Fruit fly (Drosophila melanogaster) whole organism, embryonic: ENCODE measurements around the gene Cln7.

Experiments
- B-H2 ChIP-seq: fragments of 200-800 bp; sonication (Bioruptor generic); optimal IDR thresholded peaks from 2 replicates; lab custom pipeline; 2018; ENCODE audit warnings: missing biosample characterization, mild to moderate bottlenecking, missing genetic modification characterization
- Blimp-1 ChIP-seq: fragments of 200-800 bp; sonication (Bioruptor generic); optimal IDR thresholded peaks from 3 replicates; lab custom pipeline; 2018; ENCODE audit warnings: missing biosample characterization, missing genetic modification characterization, mild to moderate bottlenecking, moderate library complexity, missing genetic modification reagents
- CG11085 ChIP-seq: fragments of 200-800 bp; sonication (Bioruptor generic); IDR thresholded peaks from 2 replicates; pipeline ENCODE4 v1.3.6; 2022; ENCODE audit warnings: missing biosample characterization, missing genetic modification characterization
- CG1233 ChIP-seq: fragments of 200-800 bp; sonication (Bioruptor generic); optimal IDR thresholded peaks from 4 replicates; lab custom pipeline; 2018; ENCODE audit warnings: missing biosample characterization, mild to moderate bottlenecking, missing genetic modification characterization
- CG15011 ChIP-seq: fragments of 200-800 bp; sonication (Bioruptor generic); optimal IDR thresholded peaks from 3 replicates; lab custom pipeline; 2018; ENCODE audit warnings: missing biosample characterization, mild to moderate bottlenecking, missing genetic modification characterization
- CG15073 ChIP-seq: fragments of 200-800 bp; sonication (Bioruptor generic); optimal IDR thresholded peaks from 2 replicates; lab custom pipeline; 2016; ENCODE audit warnings: missing biosample characterization, missing genetic modification characterization
- CG15601 ChIP-seq: fragments of 200-800 bp; sonication (Bioruptor generic); optimal IDR thresholded peaks from 3 replicates; lab custom pipeline; 2019; ENCODE audit warnings: missing biosample characterization, mild to moderate bottlenecking, missing genetic modification characterization, moderate library complexity
- CG17829 ChIP-seq: fragments of 200-800 bp; optimal IDR thresholded peaks from 2 replicates; lab custom pipeline; 2019; ENCODE audit warnings: missing biosample characterization, mild to moderate bottlenecking, missing genetic modification characterization, moderate library complexity
- CG18599 ChIP-seq: fragments of 200-800 bp; sonication (Bioruptor generic); optimal IDR thresholded peaks from 3 replicates; lab custom pipeline; 2017; ENCODE audit warnings: missing biosample characterization, missing genetic modification characterization, mild to moderate bottlenecking, moderate library complexity, missing genetic modification reagents
- CG18764 ChIP-seq: fragments of 200-800 bp; sonication (Bioruptor generic); optimal IDR thresholded peaks from 3 replicates; lab custom pipeline; 2016; ENCODE audit warnings: missing biosample characterization, missing genetic modification characterization
- CG3407 ChIP-seq: fragments of 200-800 bp; sonication (Bioruptor generic); optimal IDR thresholded peaks from 2 replicates; lab custom pipeline; 2018; ENCODE audit warnings: missing biosample characterization, mild to moderate bottlenecking, missing genetic modification characterization
- CG34224 ChIP-seq: fragments of 200-800 bp; sonication (Bioruptor generic); IDR thresholded peaks from 3 replicates; pipeline ENCODE4 v1.3.6; 2022; ENCODE audit warnings: missing biosample characterization, missing genetic modification characterization; ENCODE audit not compliant: partially characterized antibody
- CG34376 ChIP-seq: fragments of 200-800 bp; sonication (Bioruptor generic); optimal IDR thresholded peaks from 2 replicates; lab custom pipeline; 2018; ENCODE audit warnings: missing biosample characterization, mild to moderate bottlenecking, missing genetic modification characterization
- CG4360 ChIP-seq: fragments of 200-800 bp; sonication (Bioruptor generic); IDR thresholded peaks from 2 replicates; pipeline ENCODE4 v1.3.6; 2022; ENCODE audit warnings: missing biosample characterization, missing genetic modification characterization
- CG8281 ChIP-seq: fragments of 200-800 bp; sonication (Bioruptor generic); optimal IDR thresholded peaks from 2 replicates; lab custom pipeline; 2018; ENCODE audit warnings: missing biosample characterization, mild to moderate bottlenecking, missing genetic modification characterization, moderate library complexity
- CG8478 ChIP-seq: fragments of >200 bp; optimal IDR thresholded peaks from 2 replicates; lab custom pipeline; 2018
- CG8944 ChIP-seq: fragments of 200-800 bp; sonication (Bioruptor generic); optimal IDR thresholded peaks from 3 replicates; lab custom pipeline; 2016; ENCODE audit warnings: missing biosample characterization, missing genetic modification characterization
- CG9817 ChIP-seq: fragments of 200-800 bp; sonication (Bioruptor generic); optimal IDR thresholded peaks from 2 replicates; lab custom pipeline; 2018; ENCODE audit warnings: missing biosample characterization, mild to moderate bottlenecking, missing genetic modification characterization, moderate library complexity
- Deaf1 ChIP-seq: fragments of 200-800 bp; optimal IDR thresholded peaks from 3 replicates; lab custom pipeline; 2019; ENCODE audit warnings: missing biosample characterization, mild to moderate bottlenecking, missing genetic modification characterization, moderate library complexity
- Elba2 ChIP-seq: fragments of 200-800 bp; sonication (Bioruptor generic); optimal IDR thresholded peaks from 3 replicates; lab custom pipeline; 2016; ENCODE audit warnings: missing biosample characterization, missing genetic modification characterization
- Hr3 ChIP-seq: fragments of 200-800 bp; sonication (Bioruptor generic); optimal IDR thresholded peaks from 3 replicates; lab custom pipeline; 2016; ENCODE audit warnings: missing biosample characterization, missing genetic modification characterization
- Lim3 ChIP-seq: fragments of 200-800 bp; sonication (Bioruptor generic); IDR thresholded peaks from 2 replicates; pipeline ENCODE4 v1.3.6; 2022; ENCODE audit warnings: missing biosample characterization, missing genetic modification characterization
- NC2β ChIP-seq: fragments of 200-800 bp; sonication (Bioruptor generic); optimal IDR thresholded peaks from 2 replicates; lab custom pipeline; 2016; ENCODE audit warnings: missing biosample characterization, missing genetic modification characterization
- Ptx1 ChIP-seq: fragments of 200-800 bp; sonication (Bioruptor generic); IDR thresholded peaks from 2 replicates; pipeline ENCODE4 v1.3.6; 2022; ENCODE audit warnings: missing biosample characterization, missing genetic modification characterization
- Sin3A ChIP-seq: fragments of >200 bp; optimal IDR thresholded peaks from 2 replicates; lab custom pipeline; 2018
- Sox102F ChIP-seq: fragments of 200-800 bp; sonication (Bioruptor generic); optimal IDR thresholded peaks from 2 replicates; lab custom pipeline; 2018; ENCODE audit warnings: missing biosample characterization, mild to moderate bottlenecking, missing genetic modification characterization, moderate library complexity
- Spps ChIP-seq: fragments of 200-800 bp; sonication (Bioruptor generic); optimal IDR thresholded peaks from 2 replicates; lab custom pipeline; 2018; ENCODE audit warnings: missing biosample characterization, mild to moderate bottlenecking, missing genetic modification characterization
- Tbp ChIP-seq: fragments of >200 bp; optimal IDR thresholded peaks from 2 replicates; lab custom pipeline; 2018; ENCODE audit warnings: missing biosample characterization, missing genetic modification characterization
- Usf ChIP-seq: fragments of 200-800 bp; sonication (Bioruptor generic); optimal IDR thresholded peaks from 2 replicates; lab custom pipeline; 2017; ENCODE audit warnings: missing genotype, missing biosample characterization, missing genetic modification characterization
- ap ChIP-seq: fragments of 200-800 bp; sonication (Bioruptor generic); IDR thresholded peaks from 2 replicates; pipeline ENCODE4 v1.3.6; 2022; ENCODE audit warnings: missing biosample characterization, missing genetic modification characterization
- ara ChIP-seq: fragments of 200-800 bp; sonication (Bioruptor generic); IDR thresholded peaks from 2 replicates; pipeline ENCODE4 v1.3.6; 2022; ENCODE audit warnings: missing biosample characterization, missing genetic modification characterization
- caup ChIP-seq: fragments of 200-800 bp; sonication (Bioruptor generic); optimal IDR thresholded peaks from 3 replicates; lab custom pipeline; 2017; ENCODE audit warnings: missing biosample characterization, mild to moderate bottlenecking, missing genetic modification characterization, moderate library complexity; ENCODE audit not compliant: severe bottlenecking
- fru ChIP-seq: fragments of >200 bp; optimal IDR thresholded peaks from 2 replicates; lab custom pipeline; 2017
- gsb-n ChIP-seq: fragments of 200-800 bp; sonication (Bioruptor generic); optimal IDR thresholded peaks from 3 replicates; lab custom pipeline; 2018; ENCODE audit warnings: missing biosample characterization, mild to moderate bottlenecking, missing genetic modification characterization
- ind ChIP-seq: fragments of 200-800 bp; sonication (Bioruptor generic); optimal IDR thresholded peaks from 3 replicates; lab custom pipeline; 2016; ENCODE audit warnings: missing biosample characterization, missing genetic modification characterization
- insv ChIP-seq, 2 experiments: fragments of 200-800 bp; sonication (Bioruptor generic); optimal IDR thresholded peaks; 3 replicates each; lab custom pipeline; 2016 to 2018; ENCODE audit warnings: missing biosample characterization in 2 of 2, missing genetic modification characterization in 2 of 2
- jigr1 ChIP-seq: fragments of 200-800 bp; sonication (Bioruptor generic); IDR thresholded peaks from 3 replicates; pipeline ENCODE4 v1.3.6; 2022; ENCODE audit warnings: missing biosample characterization, missing genetic modification characterization
- ken ChIP-seq: fragments of 200-800 bp; sonication (Bioruptor generic); IDR thresholded peaks from 3 replicates; pipeline ENCODE4 v1.3.6; 2022; ENCODE audit warnings: missing biosample characterization, missing genetic modification characterization
- kni ChIP-seq: fragments of 200-800 bp; sonication (Bioruptor generic); optimal IDR thresholded peaks from 3 replicates; lab custom pipeline; 2017; ENCODE audit warnings: mild to moderate bottlenecking, missing biosample characterization, missing genetic modification reagents, missing genetic modification characterization
- lola ChIP-seq, 3 experiments: fragments of >200 bp in 2 of 3; fragments of 200-800 bp in 1 of 3; sonication (Bioruptor generic) in 1 of 3; optimal IDR thresholded peaks; 2 replicates each; lab custom pipeline; 2017 to 2019; ENCODE audit warnings: missing biosample characterization in 3 of 3, missing genetic modification characterization in 3 of 3, mild to moderate bottlenecking in 1 of 3, moderate library complexity in 1 of 3
- maf-S ChIP-seq: fragments of 200-800 bp; sonication (Bioruptor generic); optimal IDR thresholded peaks from 2 replicates; lab custom pipeline; 2016; ENCODE audit warnings: missing biosample characterization, missing genetic modification characterization
- oc ChIP-seq: fragments of 200-800 bp; sonication (Bioruptor generic); optimal IDR thresholded peaks from 2 replicates; lab custom pipeline; 2018; ENCODE audit warnings: missing biosample characterization, mild to moderate bottlenecking, missing genetic modification characterization, moderate library complexity
- odd ChIP-seq: fragments of 200-800 bp; sonication (Bioruptor generic); optimal IDR thresholded peaks from 2 replicates; lab custom pipeline; 2017; ENCODE audit warnings: missing biosample characterization, mild to moderate bottlenecking, missing genetic modification characterization
- pum ChIP-seq: fragments of 200-800 bp; sonication (Bioruptor generic); optimal IDR thresholded peaks from 2 replicates; lab custom pipeline; 2016; ENCODE audit warnings: missing biosample characterization, missing genetic modification characterization
- rib ChIP-seq: fragments of 200-800 bp; sonication (Bioruptor generic); IDR thresholded peaks from 2 replicates; pipeline ENCODE4 v1.3.6; 2022; ENCODE audit warnings: missing biosample characterization, missing genetic modification characterization
- stc ChIP-seq: fragments of 200-800 bp; sonication (Bioruptor generic); IDR thresholded peaks from 2 replicates; pipeline ENCODE4 v1.3.6; 2022; ENCODE audit warnings: missing biosample characterization, missing genetic modification characterization
- ttk ChIP-seq: fragments of 200-800 bp; sonication (Bioruptor generic); IDR thresholded peaks from 2 replicates; pipeline ENCODE4 v2.1.2; 2022; ENCODE audit warnings: missing biosample characterization, missing genetic modification characterization
- twi ChIP-seq: fragments of 200-800 bp; optimal IDR thresholded peaks from 2 replicates; lab custom pipeline; 2019; ENCODE audit warnings: missing biosample characterization, mild to moderate bottlenecking, missing genetic modification characterization, moderate library complexity
- unc-4 ChIP-seq: fragments of 200-800 bp; sonication (Bioruptor generic); IDR thresholded peaks from 2 replicates; pipeline ENCODE4 v1.3.6; 2022; ENCODE audit warnings: missing biosample characterization, missing genetic modification characterization; ENCODE audit not compliant: partially characterized antibody
- wdn ChIP-seq: fragments of 200-800 bp; sonication (Bioruptor generic); IDR thresholded peaks from 2 replicates; pipeline ENCODE4 v1.3.6; 2022; ENCODE audit warnings: missing biosample characterization, missing genetic modification characterization
- wek ChIP-seq: fragments of 200-800 bp; sonication (Bioruptor generic); optimal IDR thresholded peaks from 3 replicates; lab custom pipeline; 2018; ENCODE audit warnings: missing biosample characterization, mild to moderate bottlenecking, missing genetic modification characterization, moderate library complexity

Cln7 gene

DNA sequence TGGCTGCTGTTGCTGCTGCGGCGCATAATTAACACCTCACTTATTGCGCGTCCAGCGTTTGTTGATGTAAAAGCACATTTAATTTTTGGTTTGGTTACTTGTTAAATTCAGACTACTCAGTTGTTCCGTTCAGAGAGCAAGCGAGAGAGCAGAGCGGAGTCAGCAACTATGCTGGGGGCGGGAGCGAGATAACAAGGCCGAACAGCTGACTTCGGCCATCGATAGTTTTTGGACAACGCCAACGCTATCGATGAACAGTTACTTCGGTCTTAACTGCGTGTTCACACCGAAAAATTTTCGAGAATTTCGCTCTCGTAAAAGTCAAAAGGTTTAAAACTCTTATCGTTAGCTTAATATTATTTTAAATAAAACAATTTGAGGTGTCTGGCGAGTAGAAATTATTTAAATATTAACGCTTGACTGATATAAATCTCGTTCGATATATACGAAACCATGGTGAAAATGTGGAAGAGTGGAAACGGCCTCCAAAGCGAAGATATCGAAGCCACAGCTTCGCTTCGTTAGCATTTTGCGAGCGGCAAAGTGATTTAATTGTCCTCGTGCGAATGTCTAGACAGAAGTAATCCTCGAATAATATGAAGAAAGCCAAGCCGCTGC is 36.5 kb upstream of the Cln7 start, which contains the start of the genes SMSr and smid (continued):
- TF ChIP-seq ap (GFP tag; lab: Robert Waterston, UW) = no peak
- TF ChIP-seq B-H2 = peak; percentile 23
- TF ChIP-seq Sin3A = peak; percentile 98
- peak; percentile 58 for TF ChIP-seq CG11085
- TF ChIP-seq Sox102F (GFP tag; lab: Kevin White, UChicago) = no peak
- TF ChIP-seq Tbp (GFP tag; lab: Kevin White, UChicago) = no peak
- 0 out of 2 replicates have a peak, but pooled peaks have one; percentile 44 for TF ChIP-seq ara (GFP tag; lab: Robert Waterston, UW)
- peak; percentile 40 for TF ChIP-seq CG18764
- no peak for TF ChIP-seq caup (GFP tag; lab: Kevin White, UChicago)
- TF ChIP-seq ind = peak; percentile 58
- peak; percentile 71 for TF ChIP-seq Ptx1 (GFP tag; lab: Robert Waterston, UW)
- TF ChIP-seq Elba2 (GFP tag; lab: Kevin White, UChicago) = no peak
- TF ChIP-seq Hr3 = peak; percentile 55
- TF ChIP-seq CG17829 = peak; percentile 77
- TF ChIP-seq insv (GFP tag; optimal IDR thresholded peaks at IDR 0.05; lab: Kevin White, UChicago) = peak in 1 of 2 experiments; percentile 44
- TF ChIP-seq CG34224 (GFP tag; lab: Robert Waterston, UW) = peak; percentile 71
- TF ChIP-seq ttk (GFP tag; lab: Robert Waterston, UW) = no peak
- no peak for TF ChIP-seq stc (GFP tag; lab: Robert Waterston, UW)
- TF ChIP-seq twi = peak; percentile 42
- no peak for TF ChIP-seq odd
- TF ChIP-seq CG18599 (GFP tag; lab: Kevin White, UChicago) = peak; percentile 67
- peak; percentile 65 for TF ChIP-seq gsb-n (tag; lab: Kevin White, UChicago)
- peak; percentile 8 for TF ChIP-seq Spps
- TF ChIP-seq Deaf1 (tag; lab: Kevin White, UChicago) = peak; percentile 72
- TF ChIP-seq CG8478 (lab: Kevin White, UChicago) = no peak
- TF ChIP-seq CG15073 (GFP tag; lab: Kevin White, UChicago) = no peak
- TF ChIP-seq rib (GFP tag; lab: Robert Waterston, UW) = no peak
- TF ChIP-seq ken (GFP tag; lab: Robert Waterston, UW) = 0 out of 3 replicates have a peak, but pooled peaks have one; percentile 55
- TF ChIP-seq CG4360 (GFP tag; lab: Robert Waterston, UW) = no peak
- peak; percentile 57 for TF ChIP-seq CG34376 (GFP tag; lab: Kevin White, UChicago)
- TF ChIP-seq CG8944 (GFP tag; lab: Kevin White, UChicago) = peak; percentile 41
- TF ChIP-seq maf-S = peak; percentile 44
- TF ChIP-seq unc-4 (GFP tag; lab: Robert Waterston, UW) = peak; percentile 91
- no peak for TF ChIP-seq fru (lab: Kevin White, UChicago)
- peak; percentile 39 for TF ChIP-seq Usf (GFP tag; lab: Kevin White, UChicago)
- peak; percentile 53 for TF ChIP-seq NC2β (GFP tag; lab: Kevin White, UChicago)
- TF ChIP-seq CG15601 (tag; lab: Kevin White, UChicago) = no peak
- TF ChIP-seq wdn (GFP tag; lab: Robert Waterston, UW) = no peak
- peak; percentile 20 for TF ChIP-seq CG15011
- TF ChIP-seq CG1233 (GFP tag; lab: Kevin White, UChicago) = no peak
- no peak for TF ChIP-seq oc (tag; lab: Kevin White, UChicago)
- TF ChIP-seq kni (GFP tag; lab: Kevin White, UChicago) = peak; percentile 47
- no peak for TF ChIP-seq CG8281 (tag; lab: Kevin White, UChicago)
- peak; percentile 22 for TF ChIP-seq wek (GFP tag; lab: Kevin White, UChicago)
- peak; percentile 21 for TF ChIP-seq CG3407 (GFP tag; lab: Kevin White, UChicago)
- peak; percentile 30 for TF ChIP-seq pum
- TF ChIP-seq lola (GFP tag; optimal IDR thresholded peaks at IDR 0.05; lab: Kevin White, UChicago) = peak in 2 of 3 experiments; percentile 61 to 65
- TF ChIP-seq jigr1 (GFP tag; lab: Robert Waterston, UW) = no peak
- peak; percentile 67 for TF ChIP-seq CG9817 (tag; lab: Kevin White, UChicago)
- no peak for TF ChIP-seq Lim3 (GFP tag; lab: Robert Waterston, UW)
- no peak for TF ChIP-seq Blimp-1 (GFP tag; lab: Kevin White, UChicago)
